Fruit fly (Drosophila melanogaster): ENCODE data around the gene Grip75.

dm6 chr2L:10515553-10516174 is 32.6 kb downstream of the Grip75 start:
- TF ChIP-seq CG17806 (tag; optimal IDR thresholded peaks at IDR 0.05) (no peak), EcR (GFP tag; optimal IDR thresholded peaks at IDR 0.05) (no peak), CG12605 (GFP tag; IDR thresholded peaks at IDR 0.05) (no peak)

All from whole organism, pupa.